Fruit fly (Drosophila melanogaster) Kc167 (cell line): ENCODE results near the gene spri.

Source experiments
- Myc ChIP-seq: fragments of >200 bp; optimal IDR thresholded peaks from 2 replicates; lab custom pipeline; 2017; ENCODE audit warnings: missing external identifiers
- Sin3A ChIP-seq: fragments of >200 bp; optimal IDR thresholded peaks from 2 replicates; lab custom pipeline; 2018; ENCODE audit warnings: missing external identifiers
- h ChIP-seq: fragments of >200 bp; optimal IDR thresholded peaks from 3 replicates; lab custom pipeline; 2018; ENCODE audit warnings: missing external identifiers
- insv ChIP-seq: fragments of >200 bp; optimal IDR thresholded peaks from 3 replicates; lab custom pipeline; 2018; ENCODE audit warnings: missing external identifiers
- psq ChIP-seq: fragments of >200 bp; optimal IDR thresholded peaks from 2 replicates; lab custom pipeline; 2017; ENCODE audit warnings: missing external identifiers
- ttk ChIP-seq: sonication (Bioruptor generic); optimal IDR thresholded peaks from 2 replicates; lab custom pipeline; 2017; ENCODE audit warnings: missing external identifiers

The spri gene

dm6 chrX:10474213-10474540 lies 111.0 kb downstream of the spri start:
- TF ChIP-seq psq (lab: Kevin White, UChicago): no peak
- no peak for TF ChIP-seq ttk
- TF ChIP-seq h (lab: Kevin White, UChicago): no peak
- no peak for TF ChIP-seq Sin3A (lab: Kevin White, UChicago)
- TF ChIP-seq insv (lab: Kevin White, UChicago): no peak
- TF ChIP-seq Myc (lab: Kevin White, UChicago): no peak

dm6 chrX:10473510-10474212 lies 111.6 kb downstream of the spri start, which contains the start of gene CG2889:
Gene CG2889, plus strand, starts transcription at chrX:10473938.
- TF ChIP-seq insv (lab: Kevin White, UChicago) (no peak), Sin3A (lab: Kevin White, UChicago) (no peak), h (lab: Kevin White, UChicago) (no peak), Myc (lab: Kevin White, UChicago) (no peak), ttk (no peak), psq (lab: Kevin White, UChicago) (no peak)

- TF ChIP-seq h (lab: Kevin White, UChicago): no peak
- no peak for TF ChIP-seq Sin3A (lab: Kevin White, UChicago)
- no peak for TF ChIP-seq psq (lab: Kevin White, UChicago)
- TF ChIP-seq Myc (lab: Kevin White, UChicago): no peak
- no peak for TF ChIP-seq ttk
- no peak for TF ChIP-seq insv (lab: Kevin White, UChicago)
These were observed 112.5 kb downstream of the spri start for dm6 chrX:10472614-10473248.

- TF ChIP-seq h (lab: Kevin White, UChicago): no peak
- no peak for TF ChIP-seq Sin3A (lab: Kevin White, UChicago)
- no peak for TF ChIP-seq psq (lab: Kevin White, UChicago)
- TF ChIP-seq Myc (lab: Kevin White, UChicago): no peak
- no peak for TF ChIP-seq ttk
- no peak for TF ChIP-seq insv (lab: Kevin White, UChicago)
These were observed 120.7 kb downstream of the spri start for dm6 chrX:10464531-10464930.

- no peak for TF ChIP-seq insv (lab: Kevin White, UChicago)
- no peak for TF ChIP-seq Sin3A (lab: Kevin White, UChicago)
- no peak for TF ChIP-seq psq (lab: Kevin White, UChicago)
- TF ChIP-seq Myc (lab: Kevin White, UChicago): no peak
- TF ChIP-seq ttk: no peak
- no peak for TF ChIP-seq h (lab: Kevin White, UChicago)
These were observed 122.0 kb downstream of the spri start for dm6 chrX:10463056-10463710.

- TF ChIP-seq Sin3A (lab: Kevin White, UChicago) (no peak), insv (lab: Kevin White, UChicago) (no peak), h (lab: Kevin White, UChicago) (no peak), ttk (no peak), psq (lab: Kevin White, UChicago) (no peak), Myc (lab: Kevin White, UChicago) (no peak)
These were observed 123.3 kb downstream of the spri start for dm6 chrX:10461938-10462337.

dm6 chrX:10460506-10461114 lies 124.6 kb downstream of the spri start, which contains the start of gene Neb-cGP:
Gene Neb-cGP, plus strand, starts transcription at chrX:10460736.
- no peak for TF ChIP-seq Sin3A (lab: Kevin White, UChicago)

- no peak for TF ChIP-seq h (lab: Kevin White, UChicago)
- no peak for TF ChIP-seq psq (lab: Kevin White, UChicago)
- no peak for TF ChIP-seq Sin3A (lab: Kevin White, UChicago)
- TF ChIP-seq ttk: no peak
- TF ChIP-seq Myc (lab: Kevin White, UChicago): no peak
- no peak for TF ChIP-seq insv (lab: Kevin White, UChicago)
These were observed 125.6 kb downstream of the spri start, which contains the start of gene Or9a for dm6 chrX:10459576-10459975. Gene Or9a, minus strand, starts transcription at chrX:10459676.

dm6 chrX:10454795-10455194 lies 130.4 kb downstream of the spri start, which contains the start of gene CG32683:
Gene CG32683, minus strand, starts transcription at chrX:10454895.
- TF ChIP-seq Myc (lab: Kevin White, UChicago): no peak
- TF ChIP-seq psq (lab: Kevin White, UChicago): no peak
- no peak for TF ChIP-seq h (lab: Kevin White, UChicago)
- TF ChIP-seq ttk: no peak
- no peak for TF ChIP-seq Sin3A (lab: Kevin White, UChicago)
- no peak for TF ChIP-seq insv (lab: Kevin White, UChicago)
